Worm (Caenorhabditis elegans) whole organism, L2 larva: Measurements from ENCODE around the gene kel-10.

Source experiments
- aly-2 ChIP-seq: fragments of 150-350 bp; optimal IDR thresholded peaks from 2 replicates; lab custom pipeline; 2014; ENCODE audit warnings: missing biosample characterization, missing genetic modification characterization
- ama-1 ChIP-seq: fragments of 150-350 bp; optimal IDR thresholded peaks from 2 replicates; lab custom pipeline; 2018; ENCODE audit warnings: inconsistent platforms
- elt-3 ChIP-seq: sonication (generic microtip); optimal IDR thresholded peaks from 2 replicates; lab custom pipeline; 2017; ENCODE audit warnings: missing biosample characterization, missing genetic modification characterization
- mdl-1 ChIP-seq, 2 experiments: fragments of 150-350 bp in 1 of 2; sonication (generic microtip) in 1 of 2; optimal IDR thresholded peaks; 2 replicates each; lab custom pipeline; 2017; ENCODE audit warnings: missing biosample characterization in 2 of 2, missing genetic modification characterization in 2 of 2
- zag-1 ChIP-seq: fragments of 150-350 bp; optimal IDR thresholded peaks from 2 replicates; lab custom pipeline; 2014; ENCODE audit warnings: missing biosample characterization, missing genetic modification characterization

ce11 chrIII:10095377-10095776 lies 5.9 kb downstream of the kel-10 start:
- TF ChIP-seq zag-1 (no peak), aly-2 (tag; lab: Kevin White, UChicago) (no peak), ama-1 (lab: Kevin White, UChicago) (no peak), elt-3 (tag; lab: Kevin White, UChicago) (no peak), mdl-1 (tag; optimal IDR thresholded peaks at IDR 0.05; lab: Kevin White, UChicago) (no peak)
